Worm (Caenorhabditis elegans): Measurements from ENCODE around the gene C55A1.1.
A peak's percentile ranks its signal among the peaks of the same experiment; 100 is the strongest.

The C55A1.1 gene

ce11 chrV:15652147-15652546 lies 30.5 kb downstream of the C55A1.1 start:
- no peak for TF ChIP-seq madf-2 (tag; optimal IDR thresholded peaks at IDR 0.05)
- no peak for TF ChIP-seq F13H6.1 (tag; optimal IDR thresholded peaks at IDR 0.05)
- no peak for TF ChIP-seq zip-5 (tag; optimal IDR thresholded peaks at IDR 0.05)
- no peak for TF ChIP-seq pqm-1 (tag; optimal IDR thresholded peaks at IDR 0.05)

DNA sequence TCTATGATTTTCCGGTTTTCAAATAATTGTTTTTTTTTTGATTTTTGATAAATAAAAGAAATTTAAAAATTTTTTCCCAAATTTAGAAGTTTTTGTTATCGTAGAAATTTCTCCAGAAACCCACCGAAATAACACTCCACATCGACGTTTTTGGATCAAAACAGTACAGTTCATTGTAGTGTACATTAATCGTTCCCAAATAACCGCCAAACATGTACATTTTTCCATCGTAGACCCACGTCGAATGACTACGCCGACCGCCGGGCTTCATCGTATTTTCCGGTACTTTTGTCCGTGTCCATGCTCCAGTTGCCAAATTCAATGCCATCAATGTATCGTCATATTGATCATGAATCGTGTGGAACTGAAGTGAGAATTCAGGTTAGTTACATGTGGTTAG lies 32.5 kb downstream of the C55A1.1 start, which contains the start of gene F53E4.2:
TSS of gene F53E4.2 (plus strand) at position 301 of the 400 bp plus-strand sequence.
- TF ChIP-seq hlh-8 (tag; optimal IDR thresholded peaks at IDR 0.05) (no peak), ceh-22 (tag; optimal IDR thresholded peaks at IDR 0.05) (no peak), npax-4 (tag; optimal IDR thresholded peaks at IDR 0.05) (no peak), ceh-6 (GFP tag; optimal IDR thresholded peaks at IDR 0.05) (no peak)

DNA sequence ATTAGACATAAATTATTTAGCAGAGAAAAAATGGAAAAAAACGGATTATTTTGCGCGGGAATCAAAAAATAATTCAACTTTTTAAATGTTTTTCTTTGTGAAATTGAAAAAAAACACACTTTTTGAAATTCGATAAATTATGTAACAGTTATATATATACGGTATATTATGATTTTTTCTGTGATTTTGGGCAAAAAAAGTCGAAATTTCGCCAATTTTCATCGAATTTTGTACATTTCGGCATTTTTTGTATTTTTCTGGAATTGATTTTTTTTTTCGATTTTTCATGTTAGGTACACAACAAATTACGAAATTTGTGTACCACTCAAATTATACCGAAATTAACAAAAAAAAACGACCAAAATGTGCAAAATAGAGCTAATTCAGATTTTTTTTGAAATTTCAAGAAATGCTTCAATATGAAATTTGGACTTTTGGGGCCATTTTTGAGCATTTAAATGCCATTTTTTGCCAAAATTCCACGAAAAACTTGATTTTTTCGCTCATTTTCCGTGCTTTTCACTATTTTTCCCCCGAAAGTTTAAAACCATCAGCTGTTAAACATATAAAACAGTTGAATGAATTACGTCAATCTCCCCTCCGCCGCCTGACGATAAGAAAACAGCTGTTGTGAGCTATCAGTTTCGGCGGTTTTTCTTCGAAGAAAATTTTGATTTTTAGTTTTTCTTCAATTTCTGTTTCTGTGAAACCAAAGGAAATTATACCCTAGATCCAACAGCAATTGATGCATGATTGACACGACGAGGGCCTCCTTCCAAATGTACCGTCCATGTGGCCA lies 36.8 kb downstream of the C55A1.1 start:
- TF ChIP-seq che-1 (tag; optimal IDR thresholded peaks at IDR 0.05) = no peak
- no peak for TF ChIP-seq hlh-6 (tag; optimal IDR thresholded peaks at IDR 0.05)
- TF ChIP-seq dmd-4 (tag; optimal IDR thresholded peaks at IDR 0.05; ENCODE audit: borderline replicate concordance) = no peak
- no peak for TF ChIP-seq ref-2 (tag; optimal IDR thresholded peaks at IDR 0.05)
- TF ChIP-seq madf-2 (tag; optimal IDR thresholded peaks at IDR 0.05) = no peak
- TF ChIP-seq T23F11.4 (GFP tag; optimal IDR thresholded peaks at IDR 0.05) = no peak
- TF ChIP-seq elt-4 (tag; optimal IDR thresholded peaks at IDR 0.05) = no peak
- TF ChIP-seq nhr-11 (tag; optimal IDR thresholded peaks at IDR 0.05) = no peak
- TF ChIP-seq unc-86 (tag; optimal IDR thresholded peaks at IDR 0.05) = no peak
- no peak for TF ChIP-seq Y22D7AL.16 (tag; optimal IDR thresholded peaks at IDR 0.05)
- TF ChIP-seq lim-6 (tag; optimal IDR thresholded peaks at IDR 0.05) = no peak
- TF ChIP-seq lin-11 (tag; optimal IDR thresholded peaks at IDR 0.05) = no peak

DNA sequence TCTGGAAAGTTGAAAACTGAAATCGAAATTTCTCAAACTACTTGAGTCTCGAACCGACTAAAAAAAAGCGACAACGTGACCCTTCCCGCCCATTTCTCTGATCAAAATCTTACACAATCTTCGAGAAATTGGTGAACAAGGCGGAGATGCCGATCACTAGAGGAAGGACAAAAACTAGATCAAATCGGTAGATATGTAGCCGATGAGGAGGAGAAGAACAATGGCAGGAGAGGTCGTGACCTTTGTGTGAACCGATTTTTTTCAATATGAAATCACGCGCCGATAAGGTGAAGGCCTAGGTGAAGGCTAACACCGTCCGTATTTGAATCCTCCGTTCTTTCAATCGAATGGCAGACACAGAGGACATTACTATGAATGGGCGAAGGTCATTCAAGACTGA lies 39.4 kb downstream of the C55A1.1 start:
- TF ChIP-seq rnt-1 (tag; optimal IDR thresholded peaks at IDR 0.05) (peak; percentile 22), sox-4 (tag; optimal IDR thresholded peaks at IDR 0.05) (no peak)

DNA sequence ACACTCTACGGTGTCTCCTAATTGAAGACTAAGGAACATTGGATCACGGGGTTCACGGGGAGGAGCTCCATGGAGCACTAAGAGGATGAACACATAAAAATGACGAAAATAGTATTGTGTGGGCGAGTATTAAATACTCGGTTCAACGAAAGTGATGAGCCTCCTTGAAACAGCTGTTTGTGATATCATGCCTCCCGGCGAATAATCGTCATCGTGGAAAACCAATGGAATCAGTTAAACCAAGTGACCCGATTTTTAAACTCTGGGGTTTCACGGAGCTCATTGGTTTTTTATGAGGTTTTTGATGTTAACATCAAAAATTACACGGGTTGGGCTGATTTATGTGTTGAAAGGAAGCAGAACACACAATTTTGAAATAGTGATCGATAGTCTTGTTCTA lies 40.0 kb downstream of the C55A1.1 start:
- TF ChIP-seq lin-11 (tag; optimal IDR thresholded peaks at IDR 0.05) (no peak), pha-4 (tag; optimal IDR thresholded peaks at IDR 0.05) (no peak)

DNA sequence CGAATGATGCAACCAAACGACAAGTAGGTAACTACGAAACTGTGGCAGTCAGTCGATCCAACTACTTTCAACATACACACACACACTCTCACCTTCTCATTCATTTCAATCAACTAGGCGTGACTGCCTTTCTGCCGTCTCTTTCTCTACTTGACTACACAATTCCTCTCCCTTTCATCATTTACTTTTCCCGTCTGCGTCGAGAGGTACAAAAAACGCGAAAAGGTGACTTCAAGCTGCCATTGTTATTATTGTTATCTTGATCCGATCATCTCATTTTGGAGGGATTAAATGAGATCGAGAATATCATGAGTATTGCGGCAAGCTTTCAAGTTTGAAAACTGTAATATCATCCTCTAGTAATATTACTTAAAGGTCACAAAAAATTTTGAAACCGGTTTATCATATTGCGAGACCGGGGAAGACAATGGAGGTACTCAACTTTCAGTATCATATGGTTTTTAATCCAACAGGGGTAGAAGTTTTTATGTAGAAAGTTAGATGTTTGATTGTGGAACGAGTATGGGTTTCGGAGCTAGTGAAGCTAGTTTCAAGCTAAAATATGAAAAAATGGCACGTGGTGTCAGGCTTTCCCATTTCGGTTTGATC lies 42.5 kb downstream of the C55A1.1 start:
- TF ChIP-seq pax-1 (tag; optimal IDR thresholded peaks at IDR 0.05) = peak; percentile 62
- no peak for TF ChIP-seq F13H6.1 (tag; optimal IDR thresholded peaks at IDR 0.05)
- no peak for TF ChIP-seq elt-4 (tag; optimal IDR thresholded peaks at IDR 0.05)
- TF ChIP-seq dve-1 (tag; optimal IDR thresholded peaks at IDR 0.05) = peak; percentile 57
- TF ChIP-seq hlh-8 (tag; optimal IDR thresholded peaks at IDR 0.05) = no peak
- peak; percentile 22 for TF ChIP-seq ceh-31 (tag; optimal IDR thresholded peaks at IDR 0.05)
- no peak for TF ChIP-seq che-1 (tag; optimal IDR thresholded peaks at IDR 0.05)
- TF ChIP-seq dmd-4 (tag; optimal IDR thresholded peaks at IDR 0.05; ENCODE audit: borderline replicate concordance) = no peak
- no peak for TF ChIP-seq mec-3 (tag; optimal IDR thresholded peaks at IDR 0.05; ENCODE audit: borderline replicate concordance)
- no peak for TF ChIP-seq K02D7.2 (tag; optimal IDR thresholded peaks at IDR 0.05)
- TF ChIP-seq unc-42 (tag; optimal IDR thresholded peaks at IDR 0.05) = no peak
- peak; percentile 20 for TF ChIP-seq ceh-18 (tag; optimal IDR thresholded peaks at IDR 0.05)
- peak; percentile 17 for TF ChIP-seq rnt-1 (tag; optimal IDR thresholded peaks at IDR 0.05)
- TF ChIP-seq gmeb-2 (tag; optimal IDR thresholded peaks at IDR 0.05) = no peak
- peak; percentile 60 for TF ChIP-seq unc-55 (GFP tag; optimal IDR thresholded peaks at IDR 0.05)
- no peak for TF ChIP-seq eyg-1 (tag; optimal IDR thresholded peaks at IDR 0.05)

All from whole organism, late embryonic.